Worm (Caenorhabditis elegans) whole organism, L3 larva: ENCODE data around the gene C42C1.12.

Experiments
- elt-1 ChIP-seq: fragments of 150-350 bp; optimal IDR thresholded peaks from 2 replicates; lab custom pipeline; 2014; ENCODE audit warnings: missing biosample characterization, missing genetic modification characterization
- jun-1 ChIP-seq: fragments of 150-350 bp; optimal IDR thresholded peaks from 2 replicates; lab custom pipeline; 2014; ENCODE audit warnings: missing biosample characterization, missing genetic modification reagents, missing genetic modification characterization
- nhr-77 ChIP-seq: fragments of 150-350 bp; optimal IDR thresholded peaks from 2 replicates; lab custom pipeline; 2014; ENCODE audit warnings: missing biosample characterization, missing genetic modification characterization
- snpc-4 ChIP-seq: fragments of 150-350 bp; optimal IDR thresholded peaks from 2 replicates; lab custom pipeline; 2014; ENCODE audit warnings: missing biosample characterization, missing genetic modification characterization

ce11 chrIV:12236011-12236410 is 46.0 kb downstream of the C42C1.12 start, which contains the start of gene sre-16:
- TF ChIP-seq snpc-4 (tag; lab: Kevin White, UChicago) (no peak), jun-1 (no peak), elt-1 (tag; lab: Kevin White, UChicago) (no peak), nhr-77 (tag; lab: Kevin White, UChicago) (no peak)
